Worm (Caenorhabditis elegans) whole organism, young adult: ENCODE data around the gene kin-34.
A peak's percentile ranks its signal among the peaks of the same experiment; 100 is the strongest.

Source experiments
- D2030.7 ChIP-seq: fragments of 200-800 bp; sonication (Bioruptor generic); IDR thresholded peaks from 2 replicates; pipeline ENCODE4 v1.3.6; 2022; ENCODE audit warnings: missing genetic modification reagents, missing genetic modification characterization, missing compliant biosample characterization
- F10E7.11 ChIP-seq: sonication (generic microtip); optimal IDR thresholded peaks from 2 replicates; lab custom pipeline; 2017; ENCODE audit warnings: mild to moderate bottlenecking, missing genetic modification characterization, moderate library complexity, missing compliant biosample characterization
- F23B12.7 ChIP-seq: sonication (generic microtip); optimal IDR thresholded peaks from 2 replicates; lab custom pipeline; 2017; ENCODE audit warnings: missing genetic modification characterization, mild to moderate bottlenecking, missing compliant biosample characterization, antibody characterized with exemption, moderate library complexity; ENCODE audit not compliant: insufficient read depth
- F52B5.7 ChIP-seq: sonication (generic microtip); optimal IDR thresholded peaks from 2 replicates; lab custom pipeline; 2016; ENCODE audit warnings: mild to moderate bottlenecking, missing genetic modification characterization, missing compliant biosample characterization
- K12H6.12 ChIP-seq: fragments of 200-800 bp; sonication (Bioruptor generic); optimal IDR thresholded peaks from 2 replicates; lab custom pipeline; 2018; ENCODE audit warnings: mild to moderate bottlenecking, missing genetic modification characterization, missing compliant biosample characterization
- Y67H2A.10 ChIP-seq: fragments of 200-800 bp; sonication (Bioruptor generic); conservative IDR thresholded peaks from 2 replicates; pipeline ENCODE4 v1.3.6; 2022; ENCODE audit warnings: missing genetic modification reagents, missing genetic modification characterization, missing compliant biosample characterization
- ZK185.1 ChIP-seq: sonication (generic microtip); optimal IDR thresholded peaks from 2 replicates; lab custom pipeline; 2016; ENCODE audit warnings: mild to moderate bottlenecking, missing genetic modification characterization, missing compliant biosample characterization; ENCODE audit not compliant: poor library complexity, severe bottlenecking
- akir-1 ChIP-seq: fragments of 200-800 bp; sonication (Bioruptor generic); optimal IDR thresholded peaks from 2 replicates; lab custom pipeline; 2018; ENCODE audit warnings: mild to moderate bottlenecking, missing genetic modification characterization, moderate library complexity, missing compliant biosample characterization
- aptf-2 ChIP-seq: fragments of 200-800 bp; sonication (Bioruptor generic); conservative IDR thresholded peaks from 2 replicates; pipeline ENCODE4 v1.3.6; 2022; ENCODE audit warnings: missing genetic modification reagents, missing genetic modification characterization, missing compliant biosample characterization
- cebp-1 ChIP-seq, 2 experiments: fragments of 200-800 bp in 1 of 2; sonication (Bioruptor generic) in 1 of 2; sonication (generic microtip) in 1 of 2; IDR thresholded peaks in 1 of 2; optimal IDR thresholded peaks in 1 of 2; 2 replicates each; pipeline versions ENCODE4 v1.3.6 to Lab custom; 2017 to 2022; ENCODE audit warnings: missing compliant biosample characterization in 2 of 2, missing genetic modification characterization in 2 of 2, mild to moderate bottlenecking in 1 of 2, missing genetic modification reagents in 1 of 2, moderate library complexity in 1 of 2
- ceh-27 ChIP-seq: fragments of 200-800 bp; sonication (Bioruptor generic); optimal IDR thresholded peaks from 2 replicates; lab custom pipeline; 2018; ENCODE audit warnings: mild to moderate bottlenecking, missing genetic modification characterization, moderate library complexity, missing compliant biosample characterization
- ceh-40 ChIP-seq: fragments of 200-800 bp; sonication (Bioruptor generic); IDR thresholded peaks from 2 replicates; pipeline ENCODE4 v1.3.6; 2022; ENCODE audit warnings: missing genetic modification characterization, missing compliant biosample characterization
- ceh-79 ChIP-seq: sonication (generic microtip); optimal IDR thresholded peaks from 2 replicates; lab custom pipeline; 2017; ENCODE audit warnings: mild to moderate bottlenecking, missing genetic modification characterization, missing compliant biosample characterization
- dox-1 ChIP-seq: fragments of 200-800 bp; sonication (Bioruptor generic); IDR thresholded peaks from 2 replicates; pipeline ENCODE4 v1.3.6; 2022; ENCODE audit warnings: missing genetic modification reagents, missing genetic modification characterization, missing compliant biosample characterization
- ekl-4 ChIP-seq: fragments of 200-800 bp; sonication (Bioruptor generic); IDR thresholded peaks from 2 replicates; pipeline ENCODE4 v1.3.6; 2022; ENCODE audit warnings: missing genetic modification reagents, missing genetic modification characterization, missing compliant biosample characterization
- him-1 ChIP-seq: sonication (generic microtip); optimal IDR thresholded peaks from 2 replicates; lab custom pipeline; 2016; ENCODE audit warnings: missing genotype, missing genetic modification reagents, missing genetic modification characterization, missing compliant biosample characterization
- hlh-26 ChIP-seq: fragments of 200-800 bp; sonication (Bioruptor generic); conservative IDR thresholded peaks from 2 replicates; pipeline ENCODE4 v1.3.6; 2022; ENCODE audit warnings: missing genetic modification reagents, missing genetic modification characterization, missing compliant biosample characterization
- hmg-20 ChIP-seq: fragments of 200-800 bp; sonication (Bioruptor generic); IDR thresholded peaks from 2 replicates; pipeline ENCODE4 v1.3.6; 2022; ENCODE audit warnings: missing genetic modification reagents, missing genetic modification characterization, missing compliant biosample characterization
- hrde-1 ChIP-seq: sonication (generic microtip); optimal IDR thresholded peaks from 2 replicates; lab custom pipeline; 2016; ENCODE audit warnings: missing genetic modification characterization, mild to moderate bottlenecking, missing compliant biosample characterization, moderate library complexity, missing genotype, missing genetic modification reagents, borderline replicate concordance
- lir-1 ChIP-seq: fragments of 200-800 bp; sonication (Bioruptor generic); conservative IDR thresholded peaks from 2 replicates; pipeline ENCODE4 v1.3.6; 2022; ENCODE audit warnings: missing genetic modification reagents, missing genetic modification characterization, missing compliant biosample characterization
- mxl-1 ChIP-seq: sonication (generic microtip); optimal IDR thresholded peaks from 2 replicates; lab custom pipeline; 2016; ENCODE audit warnings: missing genetic modification characterization, missing compliant biosample characterization
- nfyb-1 ChIP-seq: fragments of 200-800 bp; sonication (Bioruptor generic); IDR thresholded peaks from 2 replicates; pipeline ENCODE4 v1.3.6; 2022; ENCODE audit warnings: missing genetic modification reagents, missing genetic modification characterization, missing compliant biosample characterization
- nhr-179 ChIP-seq: sonication (generic microtip); optimal IDR thresholded peaks from 2 replicates; lab custom pipeline; 2016; ENCODE audit warnings: mild to moderate bottlenecking, missing genetic modification characterization, missing compliant biosample characterization
- nhr-27 ChIP-seq: fragments of 200-800 bp; sonication (Bioruptor generic); optimal IDR thresholded peaks from 2 replicates; lab custom pipeline; 2018; ENCODE audit warnings: mild to moderate bottlenecking, missing genetic modification characterization, moderate library complexity, missing compliant biosample characterization
- snpc-1.1 ChIP-seq: sonication (generic microtip); optimal IDR thresholded peaks from 2 replicates; lab custom pipeline; 2017; ENCODE audit warnings: missing genetic modification characterization, mild to moderate bottlenecking, missing compliant biosample characterization, antibody characterized with exemption, moderate library complexity, missing genotype, missing genetic modification reagents; ENCODE audit not compliant: insufficient read depth
- snpc-4 ChIP-seq, 5 experiments: fragments of 150-350 bp in 1 of 5; sonication (generic microtip) in 4 of 5; optimal IDR thresholded peaks; 2 replicates each; lab custom pipeline; 2014 to 2018; ENCODE audit warnings: missing genetic modification characterization in 5 of 5, missing biosample characterization in 3 of 5, antibody characterized with exemption in 2 of 5, mild to moderate bottlenecking in 2 of 5, missing compliant biosample characterization in 2 of 5, missing genotype in 2 of 5, moderate library complexity in 2 of 5, missing genetic modification reagents in 1 of 5
- somi-1 ChIP-seq: fragments of 200-800 bp; sonication (Bioruptor generic); optimal IDR thresholded peaks from 2 replicates; lab custom pipeline; 2018; ENCODE audit warnings: mild to moderate bottlenecking, missing genetic modification characterization, missing compliant biosample characterization
- ztf-25 ChIP-seq: fragments of 200-800 bp; sonication (Bioruptor generic); IDR thresholded peaks from 2 replicates; pipeline ENCODE4 v1.3.6; 2022; ENCODE audit warnings: missing genetic modification reagents, missing genetic modification characterization, missing compliant biosample characterization
- ztf-26 ChIP-seq: sonication (generic microtip); optimal IDR thresholded peaks from 2 replicates; lab custom pipeline; 2017; ENCODE audit warnings: missing genetic modification characterization, missing compliant biosample characterization

Gene kin-34

ce11 chrV:246097-246496 lies at the start of gene kin-34:
kin-34 (minus strand) TSS chrV:246197.
- TF ChIP-seq F10E7.11 (no peak), hlh-26 (GFP tag; lab: Robert Waterston, UW) (no peak), ceh-40 (GFP tag; lab: Robert Waterston, UW) (no peak)

- TF ChIP-seq hmg-20 (GFP tag; lab: Robert Waterston, UW) = no peak
- TF ChIP-seq nfyb-1 (GFP tag; lab: Robert Waterston, UW) = 0 out of 2 replicates have a peak, but pooled peaks have one; percentile 56
- TF ChIP-seq, all 124 proteins: peak for 1
Observed at ce11 chrV:285298-285697, 39.3 kb upstream of the kin-34 start.

ce11 chrV:284808-285207 lies 38.8 kb upstream of the kin-34 start:
- TF ChIP-seq ceh-27 (peak; percentile 24), D2030.7 (no peak), somi-1 (GFP tag; lab: Kevin White, UChicago) (peak; percentile 8), F23B12.7 (tag; lab: Kevin White, UChicago) (no peak)

ce11 chrV:283953-284352 lies 38.0 kb upstream of the kin-34 start:
- TF ChIP-seq ZK185.1 (tag; lab: Kevin White, UChicago) (no peak), nhr-179 (tag; lab: Kevin White, UChicago) (no peak)
- TF ChIP-seq, all 124 proteins: peak for 0

ce11 chrV:281616-282015 lies 35.6 kb upstream of the kin-34 start, which contains the start of gene npr-5:
npr-5 (minus strand) TSS chrV:281716.
- TF ChIP-seq Y67H2A.10 (GFP tag; lab: Robert Waterston, UW) = no peak
- TF ChIP-seq him-1 = no peak
- TF ChIP-seq cebp-1 (GFP tag; IDR thresholded peaks at IDR 0.05; lab: Robert Waterston, UW) = no peak
- no peak for TF ChIP-seq cebp-1 (tag; optimal IDR thresholded peaks at IDR 0.05; lab: Kevin White, UChicago)
- TF ChIP-seq ceh-79 (tag; lab: Kevin White, UChicago) = no peak
- no peak for TF ChIP-seq ztf-26
- TF ChIP-seq hrde-1 (tag; lab: Kevin White, UChicago) = no peak
- no peak for TF ChIP-seq K12H6.12 (tag; lab: Kevin White, UChicago)

- TF ChIP-seq akir-1 (GFP tag; lab: Kevin White, UChicago) (no peak), aptf-2 (GFP tag; lab: Robert Waterston, UW) (no peak), ztf-25 (GFP tag; lab: Robert Waterston, UW) (no peak), dox-1 (no peak), snpc-1.1 (tag; lab: Kevin White, UChicago) (no peak), lir-1 (no peak), F52B5.7 (no peak), ekl-4 (GFP tag; lab: Robert Waterston, UW) (no peak), snpc-4 (GFP tag; optimal IDR thresholded peaks at IDR 0.05; lab: Kevin White, UChicago) (no peak), snpc-4 (tag; optimal IDR thresholded peaks at IDR 0.05; lab: Kevin White, UChicago) (no peak), mxl-1 (tag; lab: Kevin White, UChicago) (no peak), nhr-27 (tag; lab: Kevin White, UChicago) (no peak), ceh-40 (GFP tag; lab: Robert Waterston, UW) (no peak)
- TF ChIP-seq, all 124 proteins: peak for 0
Observed at ce11 chrV:281111-281510, 35.1 kb upstream of the kin-34 start.
